Fruit fly (Drosophila melanogaster) whole organism, embryonic: Measurements from ENCODE around the gene CG15034.
A peak's percentile ranks its signal among the peaks of the same experiment; 100 is the strongest.

Source experiments
- Bdp1 ChIP-seq: fragments of 200-800 bp; sonication (Bioruptor generic); optimal IDR thresholded peaks from 3 replicates; lab custom pipeline; 2016; ENCODE audit warnings: missing biosample characterization, missing genetic modification characterization
- CG10147 ChIP-seq: fragments of 200-800 bp; sonication (Bioruptor generic); optimal IDR thresholded peaks from 2 replicates; lab custom pipeline; 2019; ENCODE audit warnings: missing biosample characterization, mild to moderate bottlenecking, missing genetic modification characterization, moderate library complexity
- CG10209 ChIP-seq: fragments of 200-800 bp; sonication (Bioruptor generic); optimal IDR thresholded peaks from 3 replicates; lab custom pipeline; 2017; ENCODE audit warnings: missing biosample characterization, mild to moderate bottlenecking, missing genetic modification characterization, missing genetic modification reagents
- CG10274 ChIP-seq: fragments of 200-800 bp; sonication (Bioruptor generic); optimal IDR thresholded peaks from 3 replicates; lab custom pipeline; 2017; ENCODE audit warnings: missing biosample characterization, mild to moderate bottlenecking, missing genetic modification characterization
- CG10543 ChIP-seq: fragments of 200-800 bp; sonication (Bioruptor generic); optimal IDR thresholded peaks from 3 replicates; lab custom pipeline; 2017; ENCODE audit warnings: missing biosample characterization, mild to moderate bottlenecking, missing genetic modification characterization, moderate library complexity
- CG11696 ChIP-seq: fragments of 200-800 bp; sonication (Bioruptor generic); IDR thresholded peaks from 2 replicates; pipeline ENCODE4 v1.3.6; 2022; ENCODE audit warnings: missing biosample characterization, missing genetic modification characterization
- CG12104 ChIP-seq: fragments of 200-800 bp; sonication (Bioruptor generic); optimal IDR thresholded peaks from 3 replicates; lab custom pipeline; 2016; ENCODE audit warnings: missing biosample characterization, missing genetic modification characterization
- CG12219 ChIP-seq: fragments of 200-800 bp; sonication (Bioruptor generic); optimal IDR thresholded peaks from 3 replicates; lab custom pipeline; 2018; ENCODE audit warnings: missing biosample characterization, mild to moderate bottlenecking, missing genetic modification characterization
- CG1233 ChIP-seq: fragments of 200-800 bp; sonication (Bioruptor generic); optimal IDR thresholded peaks from 4 replicates; lab custom pipeline; 2018; ENCODE audit warnings: missing biosample characterization, mild to moderate bottlenecking, missing genetic modification characterization
- CG17186 ChIP-seq: fragments of 200-800 bp; sonication (Bioruptor generic); optimal IDR thresholded peaks from 3 replicates; lab custom pipeline; 2017; ENCODE audit warnings: missing biosample characterization, missing genetic modification reagents, missing genetic modification characterization
- CG2712 ChIP-seq: fragments of 200-800 bp; optimal IDR thresholded peaks from 3 replicates; lab custom pipeline; 2019; ENCODE audit warnings: missing biosample characterization, mild to moderate bottlenecking, missing genetic modification characterization, moderate library complexity
- CG32772 ChIP-seq: fragments of 200-800 bp; sonication (Bioruptor generic); IDR thresholded peaks from 2 replicates; pipeline ENCODE4 v1.3.6; 2022; ENCODE audit warnings: missing biosample characterization, missing genetic modification characterization
- CG3407 ChIP-seq: fragments of 200-800 bp; sonication (Bioruptor generic); optimal IDR thresholded peaks from 2 replicates; lab custom pipeline; 2018; ENCODE audit warnings: missing biosample characterization, mild to moderate bottlenecking, missing genetic modification characterization
- CG5180 ChIP-seq: fragments of 200-800 bp; sonication (Bioruptor generic); optimal IDR thresholded peaks from 3 replicates; lab custom pipeline; 2017; ENCODE audit warnings: missing biosample characterization, missing genetic modification characterization, mild to moderate bottlenecking, moderate library complexity, missing genetic modification reagents
- CG6683 ChIP-seq: fragments of 200-800 bp; sonication (Bioruptor generic); optimal IDR thresholded peaks from 2 replicates; lab custom pipeline; 2017; ENCODE audit warnings: missing biosample characterization, mild to moderate bottlenecking, missing genetic modification characterization, missing genetic modification reagents
- CG7271 ChIP-seq: fragments of 200-800 bp; sonication (Bioruptor generic); optimal IDR thresholded peaks from 2 replicates; lab custom pipeline; 2018; ENCODE audit warnings: missing biosample characterization, mild to moderate bottlenecking, missing genetic modification characterization, moderate library complexity
- Doc3 ChIP-seq: fragments of 200-800 bp; sonication (Bioruptor generic); IDR thresholded peaks from 3 replicates; pipeline ENCODE4 v1.3.6; 2022; ENCODE audit warnings: missing biosample characterization, missing genetic modification characterization; ENCODE audit not compliant: partially characterized antibody
- Gsc ChIP-seq: fragments of 200-800 bp; sonication (Bioruptor generic); IDR thresholded peaks from 2 replicates; pipeline ENCODE4 v1.3.6; 2022; ENCODE audit warnings: missing biosample characterization, missing genetic modification characterization
- Gug ChIP-seq: fragments of 200-800 bp; sonication (Bioruptor generic); IDR thresholded peaks from 4 replicates; pipeline ENCODE4 v1.3.6; 2022; ENCODE audit warnings: missing biosample characterization, missing genetic modification characterization
- Hmx ChIP-seq: fragments of 200-800 bp; sonication (Bioruptor generic); optimal IDR thresholded peaks from 2 replicates; lab custom pipeline; 2016; ENCODE audit warnings: missing biosample characterization, missing genetic modification characterization
- Meics ChIP-seq: fragments of 200-800 bp; sonication (Bioruptor generic); optimal IDR thresholded peaks from 2 replicates; lab custom pipeline; 2017; ENCODE audit warnings: missing biosample characterization, mild to moderate bottlenecking, missing genetic modification characterization
- NC2β ChIP-seq: fragments of 200-800 bp; sonication (Bioruptor generic); optimal IDR thresholded peaks from 2 replicates; lab custom pipeline; 2016; ENCODE audit warnings: missing biosample characterization, missing genetic modification characterization
- Neu2 ChIP-seq: fragments of 200-800 bp; sonication (Bioruptor generic); optimal IDR thresholded peaks from 3 replicates; lab custom pipeline; 2016; ENCODE audit warnings: missing biosample characterization, missing genetic modification characterization, borderline replicate concordance
- Pdp1 ChIP-seq, 2 experiments: fragments of 200-800 bp; sonication (Bioruptor generic); optimal IDR thresholded peaks; 3 replicates each; lab custom pipeline; 2016; ENCODE audit warnings: missing biosample characterization in 2 of 2, missing genetic modification characterization in 2 of 2, mild to moderate bottlenecking in 1 of 2, moderate library complexity in 1 of 2
- Poxn ChIP-seq: fragments of 200-800 bp; sonication (Bioruptor generic); IDR thresholded peaks from 2 replicates; pipeline ENCODE4 v1.3.6; 2022; ENCODE audit warnings: missing biosample characterization, missing genetic modification characterization
- Ptx1 ChIP-seq: fragments of 200-800 bp; sonication (Bioruptor generic); IDR thresholded peaks from 2 replicates; pipeline ENCODE4 v1.3.6; 2022; ENCODE audit warnings: missing biosample characterization, missing genetic modification characterization
- Side ChIP-seq: fragments of 200-800 bp; sonication (Bioruptor generic); optimal IDR thresholded peaks from 2 replicates; lab custom pipeline; 2016; ENCODE audit warnings: missing biosample characterization, missing genetic modification characterization
- Usf ChIP-seq: fragments of 200-800 bp; sonication (Bioruptor generic); optimal IDR thresholded peaks from 2 replicates; lab custom pipeline; 2017; ENCODE audit warnings: missing genotype, missing biosample characterization, missing genetic modification characterization
- btn ChIP-seq: fragments of 200-800 bp; sonication (Bioruptor generic); optimal IDR thresholded peaks from 2 replicates; lab custom pipeline; 2016; ENCODE audit warnings: missing biosample characterization, missing genetic modification characterization
- cad ChIP-seq: fragments of >200 bp; optimal IDR thresholded peaks from 2 replicates; lab custom pipeline; 2017; ENCODE audit warnings: missing biosample characterization, missing genetic modification characterization
- chinmo ChIP-seq: fragments of 200-800 bp; sonication (Bioruptor generic); IDR thresholded peaks from 4 replicates; pipeline ENCODE4 v1.3.6; 2022; ENCODE audit warnings: missing biosample characterization, missing genetic modification characterization; ENCODE audit not compliant: partially characterized antibody
- cwo ChIP-seq: fragments of 200-800 bp; sonication (Bioruptor generic); optimal IDR thresholded peaks from 3 replicates; lab custom pipeline; 2017; ENCODE audit warnings: missing biosample characterization, missing genetic modification characterization, mild to moderate bottlenecking, moderate library complexity, missing genetic modification reagents
- dati ChIP-seq: fragments of 200-800 bp; sonication (Bioruptor generic); IDR thresholded peaks from 2 replicates; pipeline ENCODE4 v1.3.6; 2022; ENCODE audit warnings: missing biosample characterization, missing genetic modification characterization
- dimm ChIP-seq: fragments of 200-800 bp; sonication (Bioruptor generic); IDR thresholded peaks from 2 replicates; pipeline ENCODE4 v1.3.6; 2022; ENCODE audit warnings: missing biosample characterization, missing genetic modification characterization
- dysf ChIP-seq: fragments of 200-800 bp; sonication (Bioruptor generic); IDR thresholded peaks from 3 replicates; pipeline ENCODE4 v1.3.6; 2022; ENCODE audit warnings: missing biosample characterization, missing genetic modification characterization
- en ChIP-seq: fragments of 200-800 bp; sonication (Bioruptor generic); optimal IDR thresholded peaks from 2 replicates; lab custom pipeline; 2016; ENCODE audit warnings: missing biosample characterization, missing genetic modification characterization
- fd96Cb ChIP-seq: fragments of 200-800 bp; sonication (Bioruptor generic); optimal IDR thresholded peaks from 2 replicates; lab custom pipeline; 2018; ENCODE audit warnings: missing biosample characterization, mild to moderate bottlenecking, missing genetic modification characterization, moderate library complexity
- ftz-f1 ChIP-seq: fragments of 200-800 bp; sonication (Bioruptor generic); optimal IDR thresholded peaks from 2 replicates; lab custom pipeline; 2016; ENCODE audit warnings: missing biosample characterization, missing genetic modification characterization
- grau ChIP-seq: fragments of 200-800 bp; optimal IDR thresholded peaks from 3 replicates; lab custom pipeline; 2019; ENCODE audit warnings: missing biosample characterization, mild to moderate bottlenecking, missing genetic modification characterization, moderate library complexity
- grn ChIP-seq: fragments of 200-800 bp; sonication (Bioruptor generic); optimal IDR thresholded peaks from 3 replicates; lab custom pipeline; 2017; ENCODE audit warnings: missing biosample characterization, missing genetic modification characterization
- gt ChIP-seq: fragments of 200-800 bp; sonication (Bioruptor generic); IDR thresholded peaks from 2 replicates; pipeline ENCODE4 v1.3.6; 2022; ENCODE audit warnings: missing biosample characterization, missing genetic modification characterization
- ind ChIP-seq: fragments of 200-800 bp; sonication (Bioruptor generic); optimal IDR thresholded peaks from 3 replicates; lab custom pipeline; 2016; ENCODE audit warnings: missing biosample characterization, missing genetic modification characterization
- ken ChIP-seq: fragments of 200-800 bp; sonication (Bioruptor generic); IDR thresholded peaks from 3 replicates; pipeline ENCODE4 v1.3.6; 2022; ENCODE audit warnings: missing biosample characterization, missing genetic modification characterization
- knrl ChIP-seq: fragments of 200-800 bp; sonication (Bioruptor generic); IDR thresholded peaks from 3 replicates; pipeline ENCODE4 v1.3.6; 2022; ENCODE audit warnings: missing biosample characterization, missing genetic modification characterization; ENCODE audit not compliant: partially characterized antibody
- lmd ChIP-seq: fragments of 200-800 bp; sonication (Bioruptor generic); IDR thresholded peaks from 2 replicates; pipeline ENCODE4 v1.3.6; 2022; ENCODE audit warnings: missing biosample characterization, missing genetic modification characterization
- run ChIP-seq: fragments of 200-800 bp; sonication (Bioruptor generic); optimal IDR thresholded peaks from 3 replicates; lab custom pipeline; 2018; ENCODE audit warnings: missing biosample characterization, mild to moderate bottlenecking, missing genetic modification characterization
- sc ChIP-seq, 3 experiments: fragments of >200 bp in 2 of 3; fragments of 200-800 bp in 1 of 3; sonication (Bioruptor generic) in 1 of 3; optimal IDR thresholded peaks; 2 replicates in 2 of 3; 3 replicates in 1 of 3; lab custom pipeline; 2017; ENCODE audit warnings: mild to moderate bottlenecking in 1 of 3, missing biosample characterization in 1 of 3, missing genetic modification characterization in 1 of 3, missing genetic modification reagents in 1 of 3
- shn ChIP-seq: fragments of 200-800 bp; sonication (Bioruptor generic); optimal IDR thresholded peaks from 3 replicates; lab custom pipeline; 2016; ENCODE audit warnings: missing biosample characterization, missing genetic modification characterization
- tap ChIP-seq: fragments of 200-800 bp; optimal IDR thresholded peaks from 3 replicates; lab custom pipeline; 2019; ENCODE audit warnings: missing biosample characterization, mild to moderate bottlenecking, missing genetic modification characterization, moderate library complexity
- trem ChIP-seq: fragments of 200-800 bp; optimal IDR thresholded peaks from 3 replicates; lab custom pipeline; 2019; ENCODE audit warnings: missing biosample characterization, mild to moderate bottlenecking, missing genetic modification characterization, moderate library complexity

CG15034 gene

dm6 chrX:7303848-7304427 lies 43.4 kb downstream of the CG15034 start (continued):
- TF ChIP-seq CG5180 = no peak
- TF ChIP-seq CG10274 (GFP tag; lab: Kevin White, UChicago) = no peak
- no peak for TF ChIP-seq dysf (GFP tag; lab: Robert Waterston, UW)
- TF ChIP-seq Bdp1 = no peak
- no peak for TF ChIP-seq Gsc (GFP tag; lab: Robert Waterston, UW)
- TF ChIP-seq chinmo = 0 out of 4 replicates have a peak, but pooled peaks have one; percentile 19
- TF ChIP-seq sc (optimal IDR thresholded peaks at IDR 0.05; lab: Kevin White, UChicago) = no peak
- TF ChIP-seq sc (GFP tag; optimal IDR thresholded peaks at IDR 0.05; lab: Kevin White, UChicago) = no peak
- TF ChIP-seq ftz-f1 (GFP tag; lab: Kevin White, UChicago) = no peak
- TF ChIP-seq cwo (GFP tag; lab: Kevin White, UChicago) = peak; percentile 70
- TF ChIP-seq Neu2 (GFP tag; lab: Kevin White, UChicago) = no peak
- TF ChIP-seq CG6683 (GFP tag; lab: Kevin White, UChicago) = no peak
- no peak for TF ChIP-seq CG12104
- TF ChIP-seq CG7271 (tag; lab: Kevin White, UChicago) = no peak
- TF ChIP-seq CG1233 (GFP tag; lab: Kevin White, UChicago) = no peak
- no peak for TF ChIP-seq CG12219
- no peak for TF ChIP-seq NC2β (GFP tag; lab: Kevin White, UChicago)
- TF ChIP-seq CG10543 (GFP tag; lab: Kevin White, UChicago) = no peak
- no peak for TF ChIP-seq fd96Cb
- TF ChIP-seq Usf (GFP tag; lab: Kevin White, UChicago) = no peak
- no peak for TF ChIP-seq CG10147 (GFP tag; lab: Kevin White, UChicago)
- TF ChIP-seq btn (GFP tag; lab: Kevin White, UChicago) = no peak
- TF ChIP-seq CG32772 (GFP tag; lab: Robert Waterston, UW) = no peak
- TF ChIP-seq Gug (GFP tag; lab: Robert Waterston, UW) = no peak
- TF ChIP-seq lmd (GFP tag; lab: Robert Waterston, UW) = no peak
- no peak for TF ChIP-seq Doc3 (GFP tag; lab: Robert Waterston, UW)
- no peak for TF ChIP-seq tap (tag; lab: Kevin White, UChicago)
- TF ChIP-seq Poxn (GFP tag; lab: Robert Waterston, UW) = no peak
- TF ChIP-seq ind (GFP tag; lab: Kevin White, UChicago) = no peak
- TF ChIP-seq shn (GFP tag; lab: Kevin White, UChicago) = no peak
- TF ChIP-seq CG11696 (GFP tag; lab: Robert Waterston, UW) = no peak
- no peak for TF ChIP-seq dimm (GFP tag; lab: Robert Waterston, UW)
- no peak for TF ChIP-seq CG3407 (GFP tag; lab: Kevin White, UChicago)
- TF ChIP-seq Ptx1 (GFP tag; lab: Robert Waterston, UW) = no peak
- TF ChIP-seq trem (tag; lab: Kevin White, UChicago) = no peak
- no peak for TF ChIP-seq en (GFP tag; lab: Kevin White, UChicago)
- no peak for TF ChIP-seq dati (GFP tag; lab: Robert Waterston, UW)
- TF ChIP-seq knrl (GFP tag; lab: Robert Waterston, UW) = no peak
- no peak for TF ChIP-seq gt
- TF ChIP-seq CG2712 (tag; lab: Kevin White, UChicago) = no peak
- no peak for TF ChIP-seq CG17186 (GFP tag; lab: Kevin White, UChicago)
- no peak for TF ChIP-seq Pdp1 (GFP tag; optimal IDR thresholded peaks at IDR 0.05; lab: Kevin White, UChicago)
- no peak for TF ChIP-seq Side
- TF ChIP-seq Hmx = no peak
- TF ChIP-seq Meics (GFP tag; lab: Kevin White, UChicago) = no peak
- no peak for TF ChIP-seq ken (GFP tag; lab: Robert Waterston, UW)
- TF ChIP-seq cad (GFP tag; lab: Kevin White, UChicago) = no peak
- peak; percentile 57 for TF ChIP-seq grn (GFP tag; lab: Kevin White, UChicago)
- no peak for TF ChIP-seq run (tag; lab: Kevin White, UChicago)
- TF ChIP-seq grau (tag; lab: Kevin White, UChicago) = no peak
- peak; percentile 0 for TF ChIP-seq CG10209 (GFP tag; lab: Kevin White, UChicago)
